Worm (Caenorhabditis elegans): ENCODE results near the gene mog-5.

DNA sequence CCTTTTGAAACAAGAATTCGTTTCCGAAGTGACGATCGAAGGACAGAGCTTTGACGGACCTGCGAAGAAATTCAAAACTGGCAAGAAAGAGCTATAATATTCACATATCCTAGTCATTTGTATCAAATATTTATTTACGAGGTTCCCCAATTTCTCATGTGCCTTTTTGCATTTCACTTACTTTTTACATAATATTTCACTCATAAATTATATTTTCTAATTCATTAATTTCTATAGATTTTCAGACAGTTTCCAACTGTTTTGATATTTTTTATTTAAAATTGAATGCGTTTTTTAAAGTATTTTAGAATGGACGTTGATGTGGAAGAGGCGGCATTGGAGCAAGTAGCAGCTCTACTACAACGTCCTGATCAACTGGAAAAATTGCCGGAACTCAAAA lies 40.1 kb upstream of the mog-5 start, which contains the start of gene sec-6:
- no peak for TF ChIP-seq lin-13 (tag; optimal IDR thresholded peaks at IDR 0.05)
- TF ChIP-seq ces-1 (GFP tag; optimal IDR thresholded peaks at IDR 0.05) = no peak
- TF ChIP-seq pha-4 (tag; optimal IDR thresholded peaks at IDR 0.05) = no peak
- TF ChIP-seq mab-5 (tag; optimal IDR thresholded peaks at IDR 0.05) = no peak
- TF ChIP-seq unc-120 (tag; optimal IDR thresholded peaks at IDR 0.05; ENCODE audit: poor library complexity, severe bottlenecking) = no peak
- no peak for TF ChIP-seq ceh-43 (GFP tag; optimal IDR thresholded peaks at IDR 0.05)
- TF ChIP-seq ztf-11 (tag; optimal IDR thresholded peaks at IDR 0.05) = no peak
- TF ChIP-seq nhr-28 (tag; optimal IDR thresholded peaks at IDR 0.05) = no peak
- no peak for TF ChIP-seq unc-39 (tag; optimal IDR thresholded peaks at IDR 0.05)
- TF ChIP-seq snpc-4 (tag; optimal IDR thresholded peaks at IDR 0.05) = no peak
- no peak for TF ChIP-seq lsy-2 (tag; optimal IDR thresholded peaks at IDR 0.05)
- TF ChIP-seq nhr-237 (tag; optimal IDR thresholded peaks at IDR 0.05) = no peak
- TF ChIP-seq elt-3 (tag; optimal IDR thresholded peaks at IDR 0.05) = no peak
- no peak for TF ChIP-seq nhr-12 (tag; optimal IDR thresholded peaks at IDR 0.05)

Data from whole organism, mixed stage, embryonic.